Worm (Caenorhabditis elegans): ENCODE measurements around the gene sre-47.

ce11 chrII:13982247-13982646, 2.2 kb downstream of the sre-47 start:
- TF ChIP-seq unc-39 (tag; optimal IDR thresholded peaks at IDR 0.05) (no peak), elt-3 (tag; optimal IDR thresholded peaks at IDR 0.05) (no peak), daf-12 (tag; optimal IDR thresholded peaks at IDR 0.05) (no peak), elt-2 (tag; optimal IDR thresholded peaks at IDR 0.05) (no peak), ama-1 (optimal IDR thresholded peaks at IDR 0.05) (no peak), fkh-10 (GFP tag; optimal IDR thresholded peaks at IDR 0.05) (no peak), lin-39 (tag; optimal IDR thresholded peaks at IDR 0.05) (no peak)
